Worm (Caenorhabditis elegans) whole organism, L4 larva: ENCODE data around the gene K02D10.2.

Experiments
- ama-1 ChIP-seq: fragments of 150-350 bp; optimal IDR thresholded peaks from 2 replicates; lab custom pipeline; 2014; ENCODE audit warnings: inconsistent platforms, mixed read lengths
- ceh-82 ChIP-seq: sonication (generic microtip); optimal IDR thresholded peaks from 2 replicates; lab custom pipeline; 2017; ENCODE audit warnings: missing biosample characterization, missing genetic modification characterization
- ces-1 ChIP-seq: fragments of 150-350 bp; sonication (generic microtip); optimal IDR thresholded peaks from 4 replicates; lab custom pipeline; 2014; ENCODE audit warnings: missing biosample characterization, missing genetic modification reagents, missing genetic modification characterization
- jun-1 ChIP-seq: fragments of 150-350 bp; optimal IDR thresholded peaks from 2 replicates; lab custom pipeline; 2014; ENCODE audit warnings: missing biosample characterization, missing genetic modification reagents, missing genetic modification characterization

DNA sequence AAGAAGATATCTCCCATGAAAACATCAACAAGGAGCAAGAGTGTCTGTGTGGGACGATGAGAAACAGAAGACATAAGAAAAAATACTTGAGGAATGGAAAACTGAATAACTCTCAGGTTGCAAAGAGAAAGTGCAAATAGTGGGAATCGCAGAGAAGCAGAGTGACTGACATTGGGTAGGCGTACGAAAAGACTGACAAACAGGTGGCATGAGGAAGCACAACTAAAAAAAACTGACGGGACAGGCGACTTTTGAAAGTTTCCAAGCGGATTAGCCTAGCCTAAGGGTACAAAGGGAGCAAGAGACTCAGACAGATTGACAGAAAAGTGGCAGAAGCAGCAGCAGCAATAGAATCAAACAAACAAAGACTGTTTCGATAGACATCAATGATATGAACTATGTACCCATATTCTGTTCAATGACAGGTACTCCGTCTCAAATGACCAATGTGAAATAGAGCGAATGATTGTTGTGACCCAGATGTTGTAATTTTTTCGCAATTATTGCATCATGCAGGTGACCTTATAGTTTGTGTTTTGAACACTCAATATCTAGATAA lies 36.7 kb downstream of the K02D10.2 start:
- TF ChIP-seq ces-1 (GFP tag; lab: Kevin White, UChicago): no peak
- no peak for TF ChIP-seq ceh-82 (tag; lab: Kevin White, UChicago)
- TF ChIP-seq jun-1 (tag; lab: Kevin White, UChicago): no peak
- TF ChIP-seq ama-1 (lab: Kevin White, UChicago): no peak
